Fruit fly (Drosophila melanogaster): ENCODE results near the gene CG8064.

- TF ChIP-seq psq (optimal IDR thresholded peaks at IDR 0.05) (no peak), Sin3A (optimal IDR thresholded peaks at IDR 0.05) (no peak)
Observed at dm6 chr3R:18277406-18277805, 6.1 kb upstream of the CG8064 start.

Measured in Kc167 (cell line).